Worm (Caenorhabditis elegans) whole organism, early embryonic: Measurements from ENCODE around the gene Y71H2B.5.

Experiments used
- B0310.2 ChIP-seq: sonication (generic microtip); optimal IDR thresholded peaks from 2 replicates; lab custom pipeline; 2016; ENCODE audit warnings: mild to moderate bottlenecking, missing genetic modification characterization, missing compliant biosample characterization
- F13C5.2 ChIP-seq: sonication (generic microtip); optimal IDR thresholded peaks from 2 replicates; lab custom pipeline; 2017; ENCODE audit warnings: mild to moderate bottlenecking, missing genetic modification characterization, inconsistent platforms, missing compliant biosample characterization
- aly-1 ChIP-seq: sonication (generic microtip); optimal IDR thresholded peaks from 2 replicates; lab custom pipeline; 2016; ENCODE audit warnings: missing genetic modification characterization, missing compliant biosample characterization
- ama-1 ChIP-seq: fragments of 150-350 bp; optimal IDR thresholded peaks from 2 replicates; lab custom pipeline; 2014
- ceh-13 ChIP-seq: fragments of 200-800 bp; sonication (Bioruptor generic); optimal IDR thresholded peaks from 2 replicates; lab custom pipeline; 2018; ENCODE audit warnings: mild to moderate bottlenecking, missing genetic modification characterization, missing compliant biosample characterization
- ceh-36 ChIP-seq: sonication (generic microtip); optimal IDR thresholded peaks from 2 replicates; lab custom pipeline; 2016; ENCODE audit warnings: missing genetic modification characterization, inconsistent platforms, missing compliant biosample characterization
- flt-1 ChIP-seq: fragments of 200-800 bp; sonication (Bioruptor generic); IDR thresholded peaks from 2 replicates; pipeline ENCODE4 v1.3.6; 2022; ENCODE audit warnings: missing genetic modification characterization, missing compliant biosample characterization
- hmbx-1 ChIP-seq: sonication (generic microtip); optimal IDR thresholded peaks from 2 replicates; lab custom pipeline; 2016; ENCODE audit warnings: mild to moderate bottlenecking, missing genetic modification characterization, missing compliant biosample characterization
- hmg-4 ChIP-seq: fragments of 200-800 bp; sonication (Bioruptor generic); optimal IDR thresholded peaks from 2 replicates; lab custom pipeline; 2018; ENCODE audit warnings: mild to moderate bottlenecking, missing genetic modification characterization, missing compliant biosample characterization
- hnd-1 ChIP-seq: sonication (generic microtip); optimal IDR thresholded peaks from 2 replicates; lab custom pipeline; 2016; ENCODE audit warnings: missing genetic modification characterization, missing compliant biosample characterization
- pes-1 ChIP-seq: fragments of 200-800 bp; sonication (Bioruptor generic); IDR thresholded peaks from 2 replicates; pipeline ENCODE4 v1.3.6; 2022; ENCODE audit warnings: missing genetic modification reagents, missing genetic modification characterization, missing compliant biosample characterization
- scrt-1 ChIP-seq: fragments of 200-800 bp; sonication (Bioruptor generic); IDR thresholded peaks from 2 replicates; pipeline ENCODE4 v1.3.6; 2022; ENCODE audit warnings: missing genetic modification characterization, missing compliant biosample characterization
- sea-1 ChIP-seq: fragments of 200-800 bp; sonication (Bioruptor generic); conservative IDR thresholded peaks from 2 replicates; pipeline ENCODE4 v1.3.6; 2022; ENCODE audit warnings: missing genetic modification characterization, missing compliant biosample characterization
- tbx-11 ChIP-seq: fragments of 200-800 bp; sonication (Bioruptor generic); IDR thresholded peaks from 2 replicates; pipeline ENCODE4 v1.3.6; 2022; ENCODE audit warnings: missing genetic modification characterization, missing compliant biosample characterization

DNA sequence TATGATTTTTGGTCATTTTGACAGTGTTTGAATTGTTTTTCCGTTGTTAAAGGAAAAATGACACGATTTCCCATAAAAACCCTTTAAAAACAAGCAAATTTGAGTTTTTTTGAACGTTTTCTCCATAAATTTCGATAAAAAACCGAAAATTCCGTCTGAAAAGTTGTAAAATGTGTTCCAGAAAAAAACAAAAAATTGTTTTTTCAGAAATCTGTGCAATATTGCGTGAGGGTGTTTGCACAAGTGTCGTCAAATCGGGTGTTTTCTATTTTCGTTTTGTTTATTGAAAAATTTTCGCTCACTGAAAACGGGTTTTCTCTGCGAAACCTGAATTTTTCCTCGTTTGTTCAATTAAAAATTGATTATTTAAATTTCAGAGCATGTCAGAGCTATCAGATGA lies 11.7 kb downstream of the Y71H2B.5 start, which contains the start of gene ppfr-4:
- TF ChIP-seq B0310.2 (no peak), hnd-1 (tag; lab: Kevin White, UChicago) (no peak), ama-1 (no peak), F13C5.2 (tag; lab: Kevin White, UChicago) (no peak), sea-1 (GFP tag; lab: Robert Waterston, UW) (no peak), tbx-11 (GFP tag; lab: Robert Waterston, UW) (no peak), flt-1 (no peak), scrt-1 (no peak), hmg-4 (GFP tag; lab: Kevin White, UChicago) (no peak), ceh-36 (no peak), hmbx-1 (tag; lab: Kevin White, UChicago) (no peak), ceh-13 (no peak), pes-1 (GFP tag; lab: Robert Waterston, UW) (no peak), aly-1 (no peak)
